Fruit fly (Drosophila melanogaster) whole organism, embryonic: ENCODE data around the gene CG8369.

Experiments used
- Awh ChIP-seq: fragments of 200-800 bp; sonication (Bioruptor generic); IDR thresholded peaks from 2 replicates; pipeline ENCODE4, ENCODE4 v1.3.6; 2022; ENCODE audit warnings: missing biosample characterization, missing genetic modification characterization
- Bdp1 ChIP-seq: fragments of 200-800 bp; sonication (Bioruptor generic); optimal IDR thresholded peaks from 3 replicates; lab custom pipeline; 2016; ENCODE audit warnings: missing biosample characterization, missing genetic modification characterization
- Blimp-1 ChIP-seq: fragments of 200-800 bp; sonication (Bioruptor generic); optimal IDR thresholded peaks from 3 replicates; lab custom pipeline; 2018; ENCODE audit warnings: missing biosample characterization, missing genetic modification characterization, mild to moderate bottlenecking, moderate library complexity, missing genetic modification reagents
- CG11695 ChIP-seq: fragments of 200-800 bp; sonication (Bioruptor generic); IDR thresholded peaks from 3 replicates; pipeline ENCODE4 v1.3.6; 2022; ENCODE audit warnings: missing biosample characterization, missing genetic modification characterization
- CG1233 ChIP-seq: fragments of 200-800 bp; sonication (Bioruptor generic); optimal IDR thresholded peaks from 4 replicates; lab custom pipeline; 2018; ENCODE audit warnings: missing biosample characterization, mild to moderate bottlenecking, missing genetic modification characterization
- CG12391 ChIP-seq: fragments of 200-800 bp; sonication (Bioruptor generic); optimal IDR thresholded peaks from 3 replicates; lab custom pipeline; 2018; ENCODE audit warnings: missing biosample characterization, mild to moderate bottlenecking, missing genetic modification characterization, moderate library complexity
- CG12942 ChIP-seq: fragments of 200-800 bp; sonication (Bioruptor generic); optimal IDR thresholded peaks from 3 replicates; lab custom pipeline; 2016; ENCODE audit warnings: missing biosample characterization, missing genetic modification characterization
- CG15479 ChIP-seq: fragments of 200-800 bp; sonication (Bioruptor generic); optimal IDR thresholded peaks from 3 replicates; lab custom pipeline; 2019; ENCODE audit warnings: missing biosample characterization, mild to moderate bottlenecking, missing genetic modification characterization, moderate library complexity
- CG2712 ChIP-seq: fragments of 200-800 bp; optimal IDR thresholded peaks from 3 replicates; lab custom pipeline; 2019; ENCODE audit warnings: missing biosample characterization, mild to moderate bottlenecking, missing genetic modification characterization, moderate library complexity
- CG31224 ChIP-seq: fragments of 200-800 bp; sonication (Bioruptor generic); IDR thresholded peaks from 2 replicates; pipeline ENCODE4 v1.3.6; 2022; ENCODE audit warnings: missing biosample characterization, missing genetic modification characterization
- CG34224 ChIP-seq: fragments of 200-800 bp; sonication (Bioruptor generic); IDR thresholded peaks from 3 replicates; pipeline ENCODE4 v1.3.6; 2022; ENCODE audit warnings: missing biosample characterization, missing genetic modification characterization; ENCODE audit not compliant: partially characterized antibody
- CG4424 ChIP-seq: fragments of 200-800 bp; sonication (Bioruptor generic); optimal IDR thresholded peaks from 3 replicates; lab custom pipeline; 2016; ENCODE audit warnings: missing biosample characterization, missing genetic modification characterization
- CG6765 ChIP-seq: fragments of 200-800 bp; sonication (Bioruptor generic); optimal IDR thresholded peaks from 3 replicates; lab custom pipeline; 2017; ENCODE audit warnings: missing biosample characterization, mild to moderate bottlenecking, missing genetic modification characterization
- CG8944 ChIP-seq: fragments of 200-800 bp; sonication (Bioruptor generic); optimal IDR thresholded peaks from 3 replicates; lab custom pipeline; 2016; ENCODE audit warnings: missing biosample characterization, missing genetic modification characterization
- CrebB ChIP-seq: fragments of 200-800 bp; sonication (Bioruptor generic); optimal IDR thresholded peaks from 3 replicates; lab custom pipeline; 2018; ENCODE audit warnings: missing biosample characterization, mild to moderate bottlenecking, missing genetic modification characterization
- Dek ChIP-seq: fragments of 200-800 bp; sonication (Bioruptor generic); optimal IDR thresholded peaks from 3 replicates; lab custom pipeline; 2019; ENCODE audit warnings: missing biosample characterization, mild to moderate bottlenecking, missing genetic modification characterization, moderate library complexity
- Dll ChIP-seq: fragments of 200-800 bp; sonication (Bioruptor generic); IDR thresholded peaks from 4 replicates; pipeline ENCODE4 v1.3.6; 2022; ENCODE audit warnings: missing biosample characterization, missing genetic modification characterization; ENCODE audit not compliant: partially characterized antibody
- E2f2 ChIP-seq: fragments of 200-800 bp; sonication (Bioruptor generic); IDR thresholded peaks from 2 replicates; pipeline ENCODE4 v1.3.6; 2022; ENCODE audit warnings: missing biosample characterization, missing genetic modification characterization
- Ets65A ChIP-seq: fragments of 200-800 bp; sonication (Bioruptor generic); peaks from one replicate; lab custom pipeline; 2016; ENCODE audit warnings: missing biosample characterization, missing genetic modification characterization
- Gsc ChIP-seq: fragments of 200-800 bp; sonication (Bioruptor generic); IDR thresholded peaks from 2 replicates; pipeline ENCODE4 v1.3.6; 2022; ENCODE audit warnings: missing biosample characterization, missing genetic modification characterization
- HLH3B ChIP-seq: fragments of 200-800 bp; sonication (Bioruptor generic); IDR thresholded peaks from 2 replicates; pipeline ENCODE4 v1.3.6; 2022; ENCODE audit warnings: missing biosample characterization, missing genetic modification characterization
- Hey ChIP-seq: fragments of 200-800 bp; sonication (Bioruptor generic); optimal IDR thresholded peaks from 3 replicates; lab custom pipeline; 2018; ENCODE audit warnings: missing biosample characterization, mild to moderate bottlenecking, missing genetic modification characterization
- Jarid2 ChIP-seq: fragments of 200-800 bp; sonication (Bioruptor generic); optimal IDR thresholded peaks from 3 replicates; lab custom pipeline; 2017; ENCODE audit warnings: mild to moderate bottlenecking, missing biosample characterization, missing genetic modification reagents, missing genetic modification characterization
- Med ChIP-seq: fragments of 200-800 bp; sonication (Bioruptor generic); peaks from one replicate; lab custom pipeline; 2016; ENCODE audit warnings: missing biosample characterization, missing genetic modification characterization, mild to moderate bottlenecking, inconsistent platforms, moderate library complexity
- Ptx1 ChIP-seq: fragments of 200-800 bp; sonication (Bioruptor generic); IDR thresholded peaks from 2 replicates; pipeline ENCODE4 v1.3.6; 2022; ENCODE audit warnings: missing biosample characterization, missing genetic modification characterization
- Stat92E ChIP-seq, 3 experiments: fragments of >200 bp in 2 of 3; fragments of 200-800 bp in 1 of 3; sonication (Bioruptor generic) in 1 of 3; optimal IDR thresholded peaks; 2 replicates each; lab custom pipeline; 2017 to 2019; ENCODE audit warnings: missing biosample characterization in 3 of 3, missing genetic modification characterization in 3 of 3, mild to moderate bottlenecking in 1 of 3, moderate library complexity in 1 of 3
- Tbp ChIP-seq: fragments of >200 bp; optimal IDR thresholded peaks from 2 replicates; lab custom pipeline; 2018; ENCODE audit warnings: missing biosample characterization, missing genetic modification characterization
- amos ChIP-seq: fragments of 200-800 bp; sonication (Bioruptor generic); IDR thresholded peaks from 2 replicates; pipeline ENCODE4 v1.3.6; 2022; ENCODE audit warnings: missing biosample characterization, missing genetic modification characterization; ENCODE audit not compliant: partially characterized antibody
- aop ChIP-seq: fragments of 200-800 bp; sonication (Bioruptor generic); IDR thresholded peaks from 2 replicates; pipeline ENCODE4 v1.3.6; 2022; ENCODE audit warnings: missing biosample characterization, missing genetic modification characterization
- cad ChIP-seq: fragments of >200 bp; optimal IDR thresholded peaks from 2 replicates; lab custom pipeline; 2017; ENCODE audit warnings: missing biosample characterization, missing genetic modification characterization
- cas ChIP-seq: fragments of 200-800 bp; sonication (Bioruptor generic); IDR thresholded peaks from 2 replicates; pipeline ENCODE4 v1.3.6; 2022; ENCODE audit warnings: missing biosample characterization, missing genetic modification characterization
- caup ChIP-seq: fragments of 200-800 bp; sonication (Bioruptor generic); optimal IDR thresholded peaks from 3 replicates; lab custom pipeline; 2017; ENCODE audit warnings: missing biosample characterization, mild to moderate bottlenecking, missing genetic modification characterization, moderate library complexity; ENCODE audit not compliant: severe bottlenecking
- chn ChIP-seq: fragments of 200-800 bp; sonication (Bioruptor generic); optimal IDR thresholded peaks from 2 replicates; lab custom pipeline; 2016; ENCODE audit warnings: missing biosample characterization, missing genetic modification characterization
- dmrt11E ChIP-seq: fragments of 200-800 bp; sonication (Bioruptor generic); optimal IDR thresholded peaks from 3 replicates; lab custom pipeline; 2018; ENCODE audit warnings: missing biosample characterization, mild to moderate bottlenecking, missing genetic modification characterization, moderate library complexity
- eyg ChIP-seq: fragments of 200-800 bp; sonication (Bioruptor generic); optimal IDR thresholded peaks from 3 replicates; lab custom pipeline; 2016; ENCODE audit warnings: missing biosample characterization, missing genetic modification characterization
- her ChIP-seq: fragments of 200-800 bp; sonication (Bioruptor generic); optimal IDR thresholded peaks from 2 replicates; lab custom pipeline; 2016; ENCODE audit warnings: missing biosample characterization, missing genetic modification characterization
- ind ChIP-seq: fragments of 200-800 bp; sonication (Bioruptor generic); optimal IDR thresholded peaks from 3 replicates; lab custom pipeline; 2016; ENCODE audit warnings: missing biosample characterization, missing genetic modification characterization
- lilli ChIP-seq: fragments of 200-800 bp; sonication (Bioruptor generic); optimal IDR thresholded peaks from 3 replicates; lab custom pipeline; 2016; ENCODE audit warnings: missing biosample characterization, missing genetic modification characterization
- oc ChIP-seq: fragments of 200-800 bp; sonication (Bioruptor generic); optimal IDR thresholded peaks from 2 replicates; lab custom pipeline; 2018; ENCODE audit warnings: missing biosample characterization, mild to moderate bottlenecking, missing genetic modification characterization, moderate library complexity
- phol ChIP-seq: fragments of 200-800 bp; sonication (Bioruptor generic); optimal IDR thresholded peaks from 3 replicates; lab custom pipeline; 2018; ENCODE audit warnings: missing biosample characterization, mild to moderate bottlenecking, missing genetic modification characterization, moderate library complexity
- pita ChIP-seq: fragments of 200-800 bp; sonication (Bioruptor generic); optimal IDR thresholded peaks from 2 replicates; lab custom pipeline; 2017; ENCODE audit warnings: missing biosample characterization, mild to moderate bottlenecking, missing genetic modification characterization
- pum ChIP-seq: fragments of 200-800 bp; sonication (Bioruptor generic); optimal IDR thresholded peaks from 2 replicates; lab custom pipeline; 2016; ENCODE audit warnings: missing biosample characterization, missing genetic modification characterization
- rib ChIP-seq: fragments of 200-800 bp; sonication (Bioruptor generic); IDR thresholded peaks from 2 replicates; pipeline ENCODE4 v1.3.6; 2022; ENCODE audit warnings: missing biosample characterization, missing genetic modification characterization
- row ChIP-seq: fragments of 200-800 bp; sonication (Bioruptor generic); IDR thresholded peaks from 3 replicates; pipeline ENCODE4 v1.3.6; 2022; ENCODE audit warnings: missing biosample characterization, missing genetic modification characterization
- sens ChIP-seq: fragments of 200-800 bp; sonication (Bioruptor generic); peaks from one replicate; lab custom pipeline; 2016; ENCODE audit warnings: missing biosample characterization, missing genetic modification characterization
- tna ChIP-seq: fragments of 200-800 bp; sonication (Bioruptor generic); IDR thresholded peaks from 2 replicates; pipeline ENCODE4 v1.3.6; 2022; ENCODE audit warnings: missing biosample characterization, missing genetic modification characterization; ENCODE audit not compliant: partially characterized antibody
- vvl ChIP-seq: fragments of 200-800 bp; sonication (Bioruptor generic); IDR thresholded peaks from 2 replicates; pipeline ENCODE4 v1.3.6; 2022; ENCODE audit warnings: missing biosample characterization, missing genetic modification characterization
- wek ChIP-seq: fragments of 200-800 bp; sonication (Bioruptor generic); optimal IDR thresholded peaks from 3 replicates; lab custom pipeline; 2018; ENCODE audit warnings: missing biosample characterization, mild to moderate bottlenecking, missing genetic modification characterization, moderate library complexity

Gene CG8369

dm6 chr3R:8823761-8824499, 2.1 kb downstream of the CG8369 start, which contains the start of the genes IscU and CG8379 (continued):
- no peak for TF ChIP-seq chn (GFP tag; lab: Kevin White, UChicago)
- peak; percentile 77; the same call in 2 of the 3 replicates for TF ChIP-seq CG34224 (GFP tag; lab: Robert Waterston, UW)
- peak; percentile 53; the same call in 1 of the 2 replicates for TF ChIP-seq amos (GFP tag; lab: Robert Waterston, UW)
- no peak for TF ChIP-seq CG8944
- peak; percentile 43 for TF ChIP-seq phol (tag; lab: Kevin White, UChicago)
- no peak for TF ChIP-seq Jarid2 (GFP tag; lab: Kevin White, UChicago)
- TF ChIP-seq E2f2 (GFP tag; lab: Robert Waterston, UW), result peak; percentile 32; the same call in 1 of the 2 replicates

- TF ChIP-seq row (GFP tag; lab: Robert Waterston, UW) (0 out of 3 replicates have a peak, but pooled peaks have one; percentile 22), CG31224 (no peak), CG11695 (GFP tag; lab: Robert Waterston, UW) (no peak), CG1233 (GFP tag; lab: Kevin White, UChicago) (peak; percentile 61), tna (no peak), Stat92E (GFP tag; optimal IDR thresholded peaks at IDR 0.05; lab: Kevin White, UChicago) (peak in 1 of 3 experiments; percentile 59), Bdp1 (GFP tag; lab: Kevin White, UChicago) (no peak), rib (no peak), caup (GFP tag; lab: Kevin White, UChicago) (no peak), cad (GFP tag; lab: Kevin White, UChicago) (peak; percentile 10), Dll (GFP tag; lab: Robert Waterston, UW) (0 out of 4 replicates have a peak, but pooled peaks have one; percentile 25), CG12942 (GFP tag; lab: Kevin White, UChicago) (no peak), CG12391 (no peak)
Observed at dm6 chr3R:8841038-8841437, 19.2 kb downstream of the CG8369 start.

dm6 chr3R:8841533-8841932, 19.7 kb downstream of the CG8369 start:
- TF ChIP-seq Gsc (no peak), aop (GFP tag; lab: Robert Waterston, UW) (no peak), CG2712 (tag; lab: Kevin White, UChicago) (peak; percentile 19), vvl (GFP tag; lab: Robert Waterston, UW) (0 out of 2 replicates have a peak, but pooled peaks have one; percentile 15), Ets65A (GFP tag; lab: Kevin White, UChicago) (peak; percentile 59), Med (peak; percentile 53), cas (no peak), CG15479 (GFP tag; lab: Kevin White, UChicago) (no peak), pita (no peak), sens (peak; percentile 81), oc (peak; percentile 35), CG4424 (GFP tag; lab: Kevin White, UChicago) (no peak), CrebB (no peak), dmrt11E (no peak), HLH3B (GFP tag; lab: Robert Waterston, UW) (no peak), Tbp (GFP tag; lab: Kevin White, UChicago) (no peak), lilli (GFP tag; lab: Kevin White, UChicago) (no peak), her (no peak), eyg (GFP tag; lab: Kevin White, UChicago) (no peak), ind (no peak), wek (GFP tag; lab: Kevin White, UChicago) (no peak), Blimp-1 (GFP tag; lab: Kevin White, UChicago) (no peak), Awh (no peak), pum (GFP tag; lab: Kevin White, UChicago) (no peak), Dek (tag; lab: Kevin White, UChicago) (no peak), Hey (tag; lab: Kevin White, UChicago) (no peak), CG6765 (no peak), Ptx1 (GFP tag; lab: Robert Waterston, UW) (no peak)
